Worm (Caenorhabditis elegans): ENCODE data around the gene W05H9.2.

- TF ChIP-seq nhr-27 (tag; optimal IDR thresholded peaks at IDR 0.05): no peak
- TF ChIP-seq nhr-80 (tag; optimal IDR thresholded peaks at IDR 0.05): no peak
- peak; percentile 62 for TF ChIP-seq snpc-4 (GFP tag; optimal IDR thresholded peaks at IDR 0.05)
- TF ChIP-seq snpc-4 (tag; optimal IDR thresholded peaks at IDR 0.05): no peak
- no peak for TF ChIP-seq cebp-1 (GFP tag; IDR thresholded peaks at IDR 0.05)
- no peak for TF ChIP-seq cebp-1 (tag; optimal IDR thresholded peaks at IDR 0.05)
- no peak for TF ChIP-seq bed-2 (GFP tag; IDR thresholded peaks at IDR 0.05)
- TF ChIP-seq pha-4 (tag; optimal IDR thresholded peaks at IDR 0.05): no peak
- no peak for TF ChIP-seq tbx-9 (tag; optimal IDR thresholded peaks at IDR 0.05; ENCODE audit: borderline replicate concordance)
These were observed 46.9 kb upstream of the W05H9.2 start for ce11 chrX:6219892-6220291.

All from whole organism, young adult.